ENCODE assay signal across 1 fruit fly cellular context in genomic region chr2L:866950-867744, dm6.
TF ChIP-seq lines count a peak whose summit lies in the region.

No protein-coding gene starts in this region.

TF ChIP-seq in whole organism, embryonic, 481 proteins besides CTCF, POLR2A, EP300 and RAD21 (continued from another document and continues in another):
- TF ChIP-seq Stat92E (GFP tag; optimal IDR thresholded peaks at IDR 0.05; lab: Kevin White, UChicago) = peak in 1 of 3 experiments; percentile 66
- peak; percentile 75 for TF ChIP-seq shn (GFP tag; optimal IDR thresholded peaks at IDR 0.05; lab: Kevin White, UChicago)
- no peak for TF ChIP-seq HLHmδ (GFP tag; optimal IDR thresholded peaks at IDR 0.05; lab: Kevin White, UChicago)
- TF ChIP-seq ranshi (GFP tag; IDR thresholded peaks at IDR 0.05; lab: Robert Waterston, UW) = peak; percentile 94
- no peak for TF ChIP-seq fru (optimal IDR thresholded peaks at IDR 0.05; lab: Kevin White, UChicago)
- peak; percentile 81 for TF ChIP-seq CG30431 (GFP tag; optimal IDR thresholded peaks at IDR 0.05; lab: Kevin White, UChicago)
- peak; percentile 94 for TF ChIP-seq Xbp1 (GFP tag; optimal IDR thresholded peaks at IDR 0.05; lab: Kevin White, UChicago)
- TF ChIP-seq danr (GFP tag; IDR thresholded peaks at IDR 0.05; lab: Robert Waterston, UW) = peak; percentile 84
- peak; percentile 94 for TF ChIP-seq unpg (GFP tag; optimal IDR thresholded peaks at IDR 0.05; lab: Kevin White, UChicago)
- TF ChIP-seq nerfin-1 (tag; optimal IDR thresholded peaks at IDR 0.05; lab: Kevin White, UChicago) = peak; percentile 88
- TF ChIP-seq gce (GFP tag; IDR thresholded peaks at IDR 0.05; lab: Robert Waterston, UW) = peak; percentile 92; the same call in 2 of the 3 replicates
- peak; percentile 97 for TF ChIP-seq CG12769 (tag; optimal IDR thresholded peaks at IDR 0.05; lab: Kevin White, UChicago)
- TF ChIP-seq CG10979 (tag; optimal IDR thresholded peaks at IDR 0.05; lab: Kevin White, UChicago) = peak; percentile 86
- peak; percentile 85 for TF ChIP-seq ERR (GFP tag; optimal IDR thresholded peaks at IDR 0.05; lab: Kevin White, UChicago)
- peak; percentile 71 for TF ChIP-seq fd64A (GFP tag; optimal IDR thresholded peaks at IDR 0.05; lab: Kevin White, UChicago)
- peak; percentile 94 for TF ChIP-seq gsb (GFP tag; IDR thresholded peaks at IDR 0.05; lab: Robert Waterston, UW)
- peak; percentile 84 for TF ChIP-seq HHEX (GFP tag; optimal IDR thresholded peaks at IDR 0.05; lab: Kevin White, UChicago)
- peak; percentile 91; the same call in 2 of the 3 replicates for TF ChIP-seq CG2199 (GFP tag; IDR thresholded peaks at IDR 0.05; lab: Robert Waterston, UW)
- TF ChIP-seq nerfin-2 (GFP tag; IDR thresholded peaks at IDR 0.05; lab: Robert Waterston, UW; ENCODE audit: partially characterized antibody) = no peak
- TF ChIP-seq z (GFP tag; IDR thresholded peaks at IDR 0.05; lab: Robert Waterston, UW) = no peak
- TF ChIP-seq D (optimal IDR thresholded peaks at IDR 0.05; lab: Kevin White, UChicago) = no peak
- TF ChIP-seq D (GFP tag; optimal IDR thresholded peaks at IDR 0.05; lab: Kevin White, UChicago) = peak; percentile 87
- TF ChIP-seq Pdp1 (GFP tag; optimal IDR thresholded peaks at IDR 0.05; lab: Kevin White, UChicago) = peak; percentile 91 to 94
- peak; percentile 37 for TF ChIP-seq Sry-δ (GFP tag; optimal IDR thresholded peaks at IDR 0.05; lab: Kevin White, UChicago)
- peak; percentile 90 for TF ChIP-seq CG16863 (GFP tag; optimal IDR thresholded peaks at IDR 0.05; lab: Kevin White, UChicago)
- peak; percentile 77 for TF ChIP-seq btn (GFP tag; optimal IDR thresholded peaks at IDR 0.05; lab: Kevin White, UChicago)
- peak; percentile 81 for TF ChIP-seq CG3407 (GFP tag; optimal IDR thresholded peaks at IDR 0.05; lab: Kevin White, UChicago)
- TF ChIP-seq CG4424 (GFP tag; optimal IDR thresholded peaks at IDR 0.05; lab: Kevin White, UChicago) = peak; percentile 91
- peak; percentile 87 for TF ChIP-seq Atf-2 (GFP tag; optimal IDR thresholded peaks at IDR 0.05; lab: Kevin White, UChicago)
- TF ChIP-seq Mrtf (GFP tag; IDR thresholded peaks at IDR 0.05; lab: Robert Waterston, UW) = peak; percentile 95
- peak; percentile 91 for TF ChIP-seq peb (GFP tag; IDR thresholded peaks at IDR 0.05; lab: Robert Waterston, UW)
- TF ChIP-seq zfh1 (GFP tag; IDR thresholded peaks at IDR 0.05; lab: Robert Waterston, UW) = peak; percentile 96
- TF ChIP-seq bsh (GFP tag; optimal IDR thresholded peaks at IDR 0.05; lab: Kevin White, UChicago) = peak; percentile 71 to 92
- TF ChIP-seq CG8290 (GFP tag; optimal IDR thresholded peaks at IDR 0.05; lab: Kevin White, UChicago) = peak; percentile 88
- TF ChIP-seq CG8290 (tag; optimal IDR thresholded peaks at IDR 0.05; lab: Kevin White, UChicago) = peak; percentile 26 to 98
- no peak for TF ChIP-seq BEAF-32 (GFP tag; optimal IDR thresholded peaks at IDR 0.05; lab: Kevin White, UChicago)
- TF ChIP-seq CG3163 (GFP tag; optimal IDR thresholded peaks at IDR 0.05; lab: Kevin White, UChicago) = peak; percentile 73
- TF ChIP-seq Dfd (GFP tag; optimal IDR thresholded peaks at IDR 0.05; lab: Kevin White, UChicago) = no peak
- peak; percentile 95 for TF ChIP-seq CG11247 (GFP tag; IDR thresholded peaks at IDR 0.05; lab: Robert Waterston, UW)
- TF ChIP-seq CG14050 (GFP tag; IDR thresholded peaks at IDR 0.05; lab: Robert Waterston, UW) = peak; percentile 94
- peak; percentile 80 for TF ChIP-seq Doc2 (GFP tag; IDR thresholded peaks at IDR 0.05; lab: Robert Waterston, UW)
- peak; percentile 78 for TF ChIP-seq CG6854 (GFP tag; optimal IDR thresholded peaks at IDR 0.05; lab: Kevin White, UChicago)
- TF ChIP-seq CG16813 (GFP tag; IDR thresholded peaks at IDR 0.05; lab: Robert Waterston, UW; ENCODE audit: partially characterized antibody) = no peak
- TF ChIP-seq onecut (GFP tag; IDR thresholded peaks at IDR 0.05; lab: Robert Waterston, UW) = peak; percentile 94
- TF ChIP-seq abd-A (tag; optimal IDR thresholded peaks at IDR 0.05; lab: Kevin White, UChicago) = peak; percentile 57
- TF ChIP-seq CG15696 (tag; optimal IDR thresholded peaks at IDR 0.05; lab: Kevin White, UChicago) = peak; percentile 89
- TF ChIP-seq CG31365 (tag; optimal IDR thresholded peaks at IDR 0.05; lab: Kevin White, UChicago) = peak; percentile 81
- peak; percentile 89 for TF ChIP-seq CG4820 (GFP tag; optimal IDR thresholded peaks at IDR 0.05; lab: Kevin White, UChicago)
- peak in 1 of 3 experiments; percentile 87 for TF ChIP-seq lola (GFP tag; optimal IDR thresholded peaks at IDR 0.05; lab: Kevin White, UChicago)
- peak; percentile 62 for TF ChIP-seq nom (GFP tag; optimal IDR thresholded peaks at IDR 0.05; lab: Kevin White, UChicago)
- TF ChIP-seq Jarid2 (GFP tag; optimal IDR thresholded peaks at IDR 0.05; lab: Kevin White, UChicago) = peak; percentile 34
- peak; percentile 95 for TF ChIP-seq tgo (GFP tag; IDR thresholded peaks at IDR 0.05; lab: Robert Waterston, UW)
- peak; percentile 90 for TF ChIP-seq Rx (GFP tag; IDR thresholded peaks at IDR 0.05; lab: Robert Waterston, UW)
- peak; percentile 92 for TF ChIP-seq Side (GFP tag; optimal IDR thresholded peaks at IDR 0.05; lab: Kevin White, UChicago)
- TF ChIP-seq CG15011 (GFP tag; optimal IDR thresholded peaks at IDR 0.05; lab: Kevin White, UChicago) = peak; percentile 81
- TF ChIP-seq CG18599 (GFP tag; optimal IDR thresholded peaks at IDR 0.05; lab: Kevin White, UChicago) = peak; percentile 93
- TF ChIP-seq CG13624 (GFP tag; optimal IDR thresholded peaks at IDR 0.05; lab: Kevin White, UChicago) = peak; percentile 93
- TF ChIP-seq lmd (GFP tag; IDR thresholded peaks at IDR 0.05; lab: Robert Waterston, UW) = peak; percentile 95
- TF ChIP-seq Spps (tag; optimal IDR thresholded peaks at IDR 0.05; lab: Kevin White, UChicago) = peak; percentile 75
- no peak for TF ChIP-seq br (optimal IDR thresholded peaks at IDR 0.05; lab: Kevin White, UChicago)
- TF ChIP-seq CG6765 (GFP tag; optimal IDR thresholded peaks at IDR 0.05; lab: Kevin White, UChicago) = peak; percentile 81
- no peak for TF ChIP-seq Tbp (GFP tag; optimal IDR thresholded peaks at IDR 0.05; lab: Kevin White, UChicago)
- peak; percentile 93 for TF ChIP-seq CG4404 (GFP tag; IDR thresholded peaks at IDR 0.05; lab: Robert Waterston, UW)
- TF ChIP-seq CG7963 (GFP tag; IDR thresholded peaks at IDR 0.05; lab: Robert Waterston, UW; ENCODE audit: partially characterized antibody) = no peak
- TF ChIP-seq CG11695 (GFP tag; IDR thresholded peaks at IDR 0.05; lab: Robert Waterston, UW) = peak; percentile 92
- peak; percentile 96 for TF ChIP-seq Ptx1 (GFP tag; IDR thresholded peaks at IDR 0.05; lab: Robert Waterston, UW)
- TF ChIP-seq usp (GFP tag; optimal IDR thresholded peaks at IDR 0.05; lab: Kevin White, UChicago) = no peak
- TF ChIP-seq chinmo (GFP tag; IDR thresholded peaks at IDR 0.05; lab: Robert Waterston, UW; ENCODE audit: partially characterized antibody) = peak; percentile 92; the same call in 2 of the 4 replicates
- TF ChIP-seq emc (GFP tag; optimal IDR thresholded peaks at IDR 0.05; lab: Kevin White, UChicago) = peak; percentile 75
- peak; percentile 87 for TF ChIP-seq Hmx (GFP tag; optimal IDR thresholded peaks at IDR 0.05; lab: Kevin White, UChicago)
- TF ChIP-seq CG17802 (tag; optimal IDR thresholded peaks at IDR 0.05; lab: Kevin White, UChicago) = peak; percentile 78
- TF ChIP-seq vfl (GFP tag; optimal IDR thresholded peaks at IDR 0.05; lab: Kevin White, UChicago) = peak; percentile 79
- peak; percentile 94 for TF ChIP-seq Sox102F (GFP tag; optimal IDR thresholded peaks at IDR 0.05; lab: Kevin White, UChicago)
- peak; percentile 39; the same call in 1 of the 2 replicates for TF ChIP-seq CG42726 (GFP tag; IDR thresholded peaks at IDR 0.05; lab: Robert Waterston, UW; ENCODE audit: partially characterized antibody)
- TF ChIP-seq unc-4 (GFP tag; IDR thresholded peaks at IDR 0.05; lab: Robert Waterston, UW; ENCODE audit: partially characterized antibody) = no peak
- TF ChIP-seq nau (GFP tag; optimal IDR thresholded peaks at IDR 0.05; lab: Kevin White, UChicago) = peak; percentile 74
- peak; percentile 94 for TF ChIP-seq NfI (GFP tag; optimal IDR thresholded peaks at IDR 0.05; lab: Kevin White, UChicago)
- TF ChIP-seq Dp (GFP tag; optimal IDR thresholded peaks at IDR 0.05; lab: Kevin White, UChicago) = no peak
- TF ChIP-seq Camta (GFP tag; optimal IDR thresholded peaks at IDR 0.05; lab: Kevin White, UChicago) = peak; percentile 90
- peak; percentile 83 for TF ChIP-seq Mes4 (GFP tag; optimal IDR thresholded peaks at IDR 0.05; lab: Kevin White, UChicago)
- TF ChIP-seq CG17568 (GFP tag; optimal IDR thresholded peaks at IDR 0.05; lab: Kevin White, UChicago) = peak; percentile 88
- TF ChIP-seq her (GFP tag; optimal IDR thresholded peaks at IDR 0.05; lab: Kevin White, UChicago) = peak; percentile 82
- TF ChIP-seq tx (GFP tag; optimal IDR thresholded peaks at IDR 0.05; lab: Kevin White, UChicago) = peak; percentile 79
- TF ChIP-seq MBD-R2 (GFP tag; IDR thresholded peaks at IDR 0.05; lab: Robert Waterston, UW) = peak; percentile 92
- TF ChIP-seq chif (GFP tag; optimal IDR thresholded peaks at IDR 0.05; lab: Kevin White, UChicago) = peak; percentile 87 to 94
- TF ChIP-seq hb (GFP tag; IDR thresholded peaks at IDR 0.05; lab: Robert Waterston, UW; ENCODE audit: partially characterized antibody) = no peak
- TF ChIP-seq CG17612 (GFP tag; IDR thresholded peaks at IDR 0.05; lab: Robert Waterston, UW) = peak; percentile 88
- peak; percentile 92 for TF ChIP-seq Fer1 (GFP tag; optimal IDR thresholded peaks at IDR 0.05; lab: Kevin White, UChicago)
- peak; percentile 89 for TF ChIP-seq Fer2 (tag; optimal IDR thresholded peaks at IDR 0.05; lab: Kevin White, UChicago)
- peak; percentile 95 for TF ChIP-seq Fer3 (tag; optimal IDR thresholded peaks at IDR 0.05; lab: Kevin White, UChicago)
- TF ChIP-seq CG3726 (GFP tag; IDR thresholded peaks at IDR 0.05; lab: Robert Waterston, UW) = peak; percentile 88
- TF ChIP-seq Lim3 (GFP tag; IDR thresholded peaks at IDR 0.05; lab: Robert Waterston, UW) = peak; percentile 79
- TF ChIP-seq CG4617 (GFP tag; optimal IDR thresholded peaks at IDR 0.05; lab: Kevin White, UChicago; ENCODE audit: borderline replicate concordance) = peak; percentile 50
- TF ChIP-seq stwl (tag; optimal IDR thresholded peaks at IDR 0.05; lab: Kevin White, UChicago) = no peak
- TF ChIP-seq CoRest (tag; optimal IDR thresholded peaks at IDR 0.05; lab: Kevin White, UChicago) = peak; percentile 94
- TF ChIP-seq bbx (GFP tag; IDR thresholded peaks at IDR 0.05; lab: Robert Waterston, UW; ENCODE audit: partially characterized antibody) = no peak; the same call in 1 of the 2 replicates
- TF ChIP-seq prd (optimal IDR thresholded peaks at IDR 0.05; lab: Kevin White, UChicago) = no peak
- peak; percentile 97 for TF ChIP-seq prd (GFP tag; IDR thresholded peaks at IDR 0.05; lab: Robert Waterston, UW)
- peak; percentile 71 for TF ChIP-seq CG8089 (GFP tag; optimal IDR thresholded peaks at IDR 0.05; lab: Kevin White, UChicago)
- peak; percentile 89 for TF ChIP-seq Ravus (GFP tag; IDR thresholded peaks at IDR 0.05; lab: Robert Waterston, UW)
- TF ChIP-seq Dip3 (GFP tag; optimal IDR thresholded peaks at IDR 0.05; lab: Kevin White, UChicago) = peak; percentile 89
- peak; percentile 92 for TF ChIP-seq tap (tag; optimal IDR thresholded peaks at IDR 0.05; lab: Kevin White, UChicago)
- no peak for TF ChIP-seq zf30C (GFP tag; optimal IDR thresholded peaks at IDR 0.05; lab: Kevin White, UChicago)
- TF ChIP-seq hbn (GFP tag; IDR thresholded peaks at IDR 0.05; lab: Robert Waterston, UW; ENCODE audit: partially characterized antibody) = no peak
- TF ChIP-seq HmgZ (tag; optimal IDR thresholded peaks at IDR 0.05; lab: Kevin White, UChicago) = peak; percentile 94
- no peak for TF ChIP-seq CG14860 (GFP tag; IDR thresholded peaks at IDR 0.05; lab: Robert Waterston, UW; ENCODE audit: partially characterized antibody)
- peak; percentile 89 for TF ChIP-seq CG14667 (GFP tag; IDR thresholded peaks at IDR 0.05; lab: Robert Waterston, UW)
- TF ChIP-seq repo (GFP tag; optimal IDR thresholded peaks at IDR 0.05; lab: Kevin White, UChicago) = peak; percentile 82
- peak; percentile 87 for TF ChIP-seq slp2 (GFP tag; optimal IDR thresholded peaks at IDR 0.05; lab: Kevin White, UChicago)
- peak; percentile 95 for TF ChIP-seq gem (tag; optimal IDR thresholded peaks at IDR 0.05; lab: Kevin White, UChicago)
- TF ChIP-seq slbo (GFP tag; IDR thresholded peaks at IDR 0.05; lab: Robert Waterston, UW) = peak; percentile 97
- peak; percentile 90 for TF ChIP-seq toy (GFP tag; IDR thresholded peaks at IDR 0.05; lab: Robert Waterston, UW)
- peak; percentile 94 for TF ChIP-seq chm (GFP tag; IDR thresholded peaks at IDR 0.05; lab: Robert Waterston, UW)
- peak; percentile 87 for TF ChIP-seq pum (GFP tag; optimal IDR thresholded peaks at IDR 0.05; lab: Kevin White, UChicago)
- no peak for TF ChIP-seq grn (GFP tag; optimal IDR thresholded peaks at IDR 0.05; lab: Kevin White, UChicago)
- TF ChIP-seq CG9437 (GFP tag; optimal IDR thresholded peaks at IDR 0.05; lab: Kevin White, UChicago) = peak; percentile 76
- TF ChIP-seq Dad (GFP tag; optimal IDR thresholded peaks at IDR 0.05; lab: Kevin White, UChicago) = peak; percentile 90
- TF ChIP-seq CG18619 (GFP tag; optimal IDR thresholded peaks at IDR 0.05; lab: Kevin White, UChicago) = peak; percentile 87
- TF ChIP-seq CG10565 (GFP tag; optimal IDR thresholded peaks at IDR 0.05; lab: Kevin White, UChicago) = peak; percentile 51
- TF ChIP-seq CG15073 (GFP tag; optimal IDR thresholded peaks at IDR 0.05; lab: Kevin White, UChicago) = peak; percentile 59
- peak; percentile 69 for TF ChIP-seq exex (tag; optimal IDR thresholded peaks at IDR 0.05; lab: Kevin White, UChicago)
- peak; percentile 80 for TF ChIP-seq CG11723 (GFP tag; optimal IDR thresholded peaks at IDR 0.05; lab: Kevin White, UChicago)
- peak; percentile 94 for TF ChIP-seq ken (GFP tag; IDR thresholded peaks at IDR 0.05; lab: Robert Waterston, UW)
- TF ChIP-seq Adf1 (GFP tag; IDR thresholded peaks at IDR 0.05; lab: Robert Waterston, UW) = peak; percentile 67
- no peak for TF ChIP-seq Lpt (GFP tag; optimal IDR thresholded peaks at IDR 0.05; lab: Kevin White, UChicago)
- TF ChIP-seq Asciz (GFP tag; optimal IDR thresholded peaks at IDR 0.05; lab: Kevin White, UChicago) = peak; percentile 79
- peak; percentile 96 for TF ChIP-seq E2f1 (GFP tag; IDR thresholded peaks at IDR 0.05; lab: Robert Waterston, UW)
- TF ChIP-seq CG7556 (GFP tag; optimal IDR thresholded peaks at IDR 0.05; lab: Kevin White, UChicago) = peak; percentile 90
- peak; percentile 99 for TF ChIP-seq sd (tag; optimal IDR thresholded peaks at IDR 0.05; lab: Kevin White, UChicago)
- peak; percentile 93 for TF ChIP-seq CG7372 (GFP tag; IDR thresholded peaks at IDR 0.05; lab: Robert Waterston, UW)
- TF ChIP-seq CG34376 (GFP tag; optimal IDR thresholded peaks at IDR 0.05; lab: Kevin White, UChicago) = peak; percentile 85
